Worm (Caenorhabditis elegans) whole organism, early embryonic: Measurements from ENCODE around the gene F47G3.4.

Experiments
- B0310.2 ChIP-seq: sonication (generic microtip); optimal IDR thresholded peaks from 2 replicates; lab custom pipeline; 2016; ENCODE audit warnings: mild to moderate bottlenecking, missing genetic modification characterization, missing compliant biosample characterization
- F13C5.2 ChIP-seq: sonication (generic microtip); optimal IDR thresholded peaks from 2 replicates; lab custom pipeline; 2017; ENCODE audit warnings: mild to moderate bottlenecking, missing genetic modification characterization, inconsistent platforms, missing compliant biosample characterization
- aly-1 ChIP-seq: sonication (generic microtip); optimal IDR thresholded peaks from 2 replicates; lab custom pipeline; 2016; ENCODE audit warnings: missing genetic modification characterization, missing compliant biosample characterization
- ama-1 ChIP-seq: fragments of 150-350 bp; optimal IDR thresholded peaks from 2 replicates; lab custom pipeline; 2014
- ceh-13 ChIP-seq: fragments of 200-800 bp; sonication (Bioruptor generic); optimal IDR thresholded peaks from 2 replicates; lab custom pipeline; 2018; ENCODE audit warnings: mild to moderate bottlenecking, missing genetic modification characterization, missing compliant biosample characterization
- ceh-36 ChIP-seq: sonication (generic microtip); optimal IDR thresholded peaks from 2 replicates; lab custom pipeline; 2016; ENCODE audit warnings: missing genetic modification characterization, inconsistent platforms, missing compliant biosample characterization
- ets-7 ChIP-seq: sonication (generic microtip); optimal IDR thresholded peaks from 2 replicates; lab custom pipeline; 2016; ENCODE audit warnings: missing genotype, missing genetic modification characterization, missing compliant biosample characterization
- flt-1 ChIP-seq: fragments of 200-800 bp; sonication (Bioruptor generic); IDR thresholded peaks from 2 replicates; pipeline ENCODE4 v1.3.6; 2022; ENCODE audit warnings: missing genetic modification characterization, missing compliant biosample characterization
- hmbx-1 ChIP-seq: sonication (generic microtip); optimal IDR thresholded peaks from 2 replicates; lab custom pipeline; 2016; ENCODE audit warnings: mild to moderate bottlenecking, missing genetic modification characterization, missing compliant biosample characterization
- hmg-4 ChIP-seq: fragments of 200-800 bp; sonication (Bioruptor generic); optimal IDR thresholded peaks from 2 replicates; lab custom pipeline; 2018; ENCODE audit warnings: mild to moderate bottlenecking, missing genetic modification characterization, missing compliant biosample characterization
- hnd-1 ChIP-seq: sonication (generic microtip); optimal IDR thresholded peaks from 2 replicates; lab custom pipeline; 2016; ENCODE audit warnings: missing genetic modification characterization, missing compliant biosample characterization
- pes-1 ChIP-seq: fragments of 200-800 bp; sonication (Bioruptor generic); IDR thresholded peaks from 2 replicates; pipeline ENCODE4 v1.3.6; 2022; ENCODE audit warnings: missing genetic modification reagents, missing genetic modification characterization, missing compliant biosample characterization
- scrt-1 ChIP-seq: fragments of 200-800 bp; sonication (Bioruptor generic); IDR thresholded peaks from 2 replicates; pipeline ENCODE4 v1.3.6; 2022; ENCODE audit warnings: missing genetic modification characterization, missing compliant biosample characterization
- sea-1 ChIP-seq: fragments of 200-800 bp; sonication (Bioruptor generic); conservative IDR thresholded peaks from 2 replicates; pipeline ENCODE4 v1.3.6; 2022; ENCODE audit warnings: missing genetic modification characterization, missing compliant biosample characterization

DNA sequence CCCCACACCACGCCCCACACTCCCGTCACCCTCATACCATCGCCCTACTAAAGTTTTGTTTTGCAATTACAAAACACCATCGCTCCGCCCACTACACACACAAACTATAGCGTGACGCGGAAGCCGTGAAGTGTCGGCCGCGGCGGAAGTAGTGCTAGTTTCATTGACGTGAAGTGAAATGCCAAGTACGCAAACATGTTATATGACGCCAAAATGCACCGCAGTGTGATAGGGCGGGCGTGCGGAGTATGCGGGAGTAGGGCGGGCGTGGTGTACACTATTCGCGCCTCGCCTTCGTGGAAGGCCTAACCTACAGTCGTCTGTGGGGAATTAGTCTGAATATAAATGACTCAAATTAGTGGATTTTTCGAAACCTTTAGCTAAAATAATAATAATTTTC lies 18.5 kb upstream of the F47G3.4 start:
- no peak for TF ChIP-seq hmg-4 (GFP tag; lab: Kevin White, UChicago)
- no peak for TF ChIP-seq scrt-1 (GFP tag; lab: Robert Waterston, UW)
- no peak for TF ChIP-seq ceh-13 (GFP tag; lab: Kevin White, UChicago)
- no peak for TF ChIP-seq ama-1 (lab: Kevin White, UChicago)
- TF ChIP-seq B0310.2 (tag; lab: Kevin White, UChicago): no peak
- no peak for TF ChIP-seq ceh-36 (tag; lab: Kevin White, UChicago)
- TF ChIP-seq hmbx-1 (tag; lab: Kevin White, UChicago): no peak
- no peak for TF ChIP-seq aly-1 (tag; lab: Kevin White, UChicago)
- no peak for TF ChIP-seq hnd-1 (tag; lab: Kevin White, UChicago)
- TF ChIP-seq F13C5.2 (tag; lab: Kevin White, UChicago): no peak
- TF ChIP-seq flt-1 (GFP tag; lab: Robert Waterston, UW): no peak
- TF ChIP-seq sea-1: no peak
- no peak for TF ChIP-seq pes-1 (GFP tag; lab: Robert Waterston, UW)
- no peak for TF ChIP-seq ets-7 (tag; lab: Kevin White, UChicago)
